Worm (Caenorhabditis elegans) whole organism, midembryonic: ENCODE measurements around the gene str-115.

ENCODE experiments used
- T22C8.4 ChIP-seq: fragments of 200-800 bp; sonication (Bioruptor generic); IDR thresholded peaks from 2 replicates; pipeline ENCODE4 v1.3.6; 2022; ENCODE audit warnings: missing genetic modification characterization, missing compliant biosample characterization
- cog-1 ChIP-seq: sonication (generic microtip); optimal IDR thresholded peaks from 2 replicates; lab custom pipeline; 2016; ENCODE audit warnings: missing genetic modification characterization, missing compliant biosample characterization
- flt-1 ChIP-seq: fragments of 200-800 bp; sonication (Bioruptor generic); IDR thresholded peaks from 2 replicates; pipeline ENCODE4 v1.3.6; 2022; ENCODE audit warnings: missing genetic modification characterization, missing compliant biosample characterization
- klf-2 ChIP-seq: fragments of 200-800 bp; sonication (Bioruptor generic); conservative IDR thresholded peaks from 2 replicates; pipeline ENCODE4 v1.3.6; 2022; ENCODE audit warnings: missing genetic modification reagents, missing genetic modification characterization, missing compliant biosample characterization
- med-1 ChIP-seq: sonication (generic microtip); optimal IDR thresholded peaks from 2 replicates; lab custom pipeline; 2017; ENCODE audit warnings: missing genetic modification characterization, mild to moderate bottlenecking, missing compliant biosample characterization, antibody characterized with exemption, missing genetic modification reagents; ENCODE audit not compliant: insufficient read depth
- ref-1 ChIP-seq: fragments of 200-800 bp; sonication (Bioruptor generic); conservative IDR thresholded peaks from 2 replicates; pipeline ENCODE4 v1.3.6; 2022; ENCODE audit warnings: missing genetic modification reagents, missing genetic modification characterization, missing compliant biosample characterization
- tab-1 ChIP-seq: fragments of 200-800 bp; sonication (Bioruptor generic); IDR thresholded peaks from 2 replicates; pipeline ENCODE4 v1.3.6; 2022; ENCODE audit warnings: missing genetic modification characterization, missing compliant biosample characterization
- ztf-23 ChIP-seq: fragments of 200-800 bp; sonication (Bioruptor generic); IDR thresholded peaks from 2 replicates; pipeline ENCODE4 v1.3.6; 2022; ENCODE audit warnings: missing genetic modification reagents, missing genetic modification characterization, missing compliant biosample characterization
- ztf-29 ChIP-seq: fragments of 200-800 bp; sonication (Bioruptor generic); IDR thresholded peaks from 2 replicates; pipeline ENCODE4 v1.3.6; 2022; ENCODE audit warnings: missing genetic modification reagents, missing genetic modification characterization, missing compliant biosample characterization

Gene str-115

DNA sequence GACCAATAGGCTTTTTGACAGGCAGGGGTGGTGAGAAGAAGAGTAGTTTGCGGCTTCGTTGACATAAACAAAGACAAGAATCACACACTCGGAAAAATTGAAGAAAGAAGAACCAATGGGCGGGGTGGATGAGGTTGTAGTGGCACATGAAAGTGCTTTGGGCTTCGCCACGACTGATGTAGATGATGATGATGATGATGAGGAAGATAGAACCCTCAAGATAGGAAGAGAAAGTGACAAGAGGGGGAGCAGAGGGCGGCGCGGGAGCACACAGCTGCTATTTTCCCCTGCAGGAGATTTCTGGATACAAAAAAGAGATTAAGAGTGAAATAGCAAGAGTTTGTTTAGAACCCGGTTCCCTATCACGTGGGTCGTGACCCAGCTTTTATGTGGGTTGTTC lies 40.0 kb downstream of the str-115 start:
- TF ChIP-seq med-1 (GFP tag; lab: Kevin White, UChicago) (no peak), ztf-29 (GFP tag; lab: Robert Waterston, UW) (no peak), ztf-23 (GFP tag; lab: Robert Waterston, UW) (no peak), tab-1 (no peak), ref-1 (no peak), klf-2 (GFP tag; lab: Robert Waterston, UW) (no peak), cog-1 (no peak), flt-1 (GFP tag; lab: Robert Waterston, UW) (no peak), T22C8.4 (no peak)

DNA sequence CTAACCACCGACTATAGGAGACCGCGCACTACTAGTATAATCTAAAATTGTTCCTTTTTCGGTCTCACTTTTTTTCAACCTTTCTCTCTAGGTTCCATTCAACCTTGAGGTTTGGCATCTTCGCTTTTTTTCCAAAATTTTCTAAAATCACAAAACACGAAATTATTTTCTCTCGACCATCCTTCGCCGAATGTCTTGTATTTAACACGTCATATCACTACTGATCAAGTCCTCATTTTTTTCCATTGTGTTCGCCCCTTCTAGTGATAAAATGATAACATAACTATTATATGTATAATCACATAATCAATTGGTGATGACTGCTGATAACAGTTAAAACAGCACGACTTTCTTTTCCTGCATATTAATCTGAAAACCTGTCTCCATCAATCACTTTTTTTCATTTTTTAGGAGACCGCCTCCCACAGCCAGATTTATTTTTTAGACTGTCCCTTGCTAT lies 42.2 kb downstream of the str-115 start, which contains the start of gene T03F7.7:
T03F7.7 (plus strand) TSS at position 410 of the 460 bp plus-strand sequence.
- no peak for TF ChIP-seq klf-2 (GFP tag; lab: Robert Waterston, UW)
- TF ChIP-seq tab-1 = no peak
- no peak for TF ChIP-seq T22C8.4

DNA sequence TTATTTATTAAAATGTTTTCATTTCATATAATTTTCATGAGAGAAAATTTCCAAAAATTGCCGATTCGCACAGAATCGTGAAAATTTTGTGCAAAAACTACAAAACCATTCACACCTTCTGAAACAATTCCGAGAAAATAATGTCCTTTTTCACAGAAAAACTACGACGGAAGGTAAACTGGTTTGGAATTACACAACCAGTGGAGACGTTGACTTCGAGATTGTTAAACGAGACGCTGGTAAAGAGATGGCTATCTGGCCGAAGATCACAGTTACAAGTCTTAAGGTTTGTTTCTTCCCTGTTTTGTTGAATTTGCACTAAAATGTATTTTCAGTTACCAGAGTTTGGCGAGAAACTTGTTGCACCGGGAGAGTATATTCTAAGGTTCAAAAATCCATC lies 44.0 kb downstream of the str-115 start:
- no peak for TF ChIP-seq flt-1 (GFP tag; lab: Robert Waterston, UW)
- no peak for TF ChIP-seq cog-1
- TF ChIP-seq ztf-23 (GFP tag; lab: Robert Waterston, UW) = no peak

DNA sequence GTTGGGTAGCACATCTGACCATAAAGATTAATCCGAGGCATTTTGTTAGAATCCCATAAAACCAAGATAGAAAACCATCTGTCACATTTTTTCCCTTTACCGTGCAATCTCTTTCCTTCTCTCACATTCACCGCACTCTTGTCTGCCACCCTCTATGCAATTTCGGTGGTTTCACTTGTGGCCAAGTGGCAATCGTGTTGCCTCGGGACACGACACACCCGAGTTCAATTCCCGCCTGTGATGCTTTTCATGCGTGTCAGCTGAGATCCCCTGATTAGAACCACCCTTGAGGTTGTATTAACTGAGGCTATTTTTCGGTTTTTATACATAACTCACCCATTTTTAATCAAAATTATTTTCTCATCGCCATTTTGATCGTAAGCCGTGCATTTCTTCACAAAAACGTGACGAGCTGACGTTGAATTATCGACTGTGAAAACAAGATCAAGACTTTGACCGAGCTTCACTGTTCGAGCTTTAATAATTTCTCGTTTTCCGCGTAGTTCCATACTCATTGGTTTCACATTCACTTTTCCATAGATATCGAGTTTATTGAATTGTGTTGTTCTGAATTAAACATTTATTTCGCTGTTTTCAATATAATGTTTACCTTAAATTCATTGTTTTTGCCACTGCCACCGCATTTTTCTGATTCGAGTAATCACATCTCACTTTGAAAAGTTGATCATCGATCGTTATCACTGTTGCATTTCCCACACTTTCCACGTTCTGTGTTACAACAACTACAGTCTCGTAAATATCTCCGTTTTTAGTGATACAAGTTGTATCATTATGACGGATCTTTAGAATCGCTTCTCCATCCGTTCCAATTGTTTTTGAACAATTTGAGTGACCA lies 45.4 kb downstream of the str-115 start:
- peak; percentile 100 for TF ChIP-seq tab-1
- peak; percentile 96 for TF ChIP-seq med-1 (GFP tag; lab: Kevin White, UChicago)
- peak; percentile 99 for TF ChIP-seq flt-1 (GFP tag; lab: Robert Waterston, UW)
- peak; percentile 99 for TF ChIP-seq ztf-23 (GFP tag; lab: Robert Waterston, UW)
- peak; percentile 100 for TF ChIP-seq ztf-29 (GFP tag; lab: Robert Waterston, UW)
- peak; percentile 98 for TF ChIP-seq cog-1
- peak; percentile 99 for TF ChIP-seq ref-1
- TF ChIP-seq T22C8.4 = peak; percentile 99
- peak; percentile 100 for TF ChIP-seq klf-2 (GFP tag; lab: Robert Waterston, UW)

DNA sequence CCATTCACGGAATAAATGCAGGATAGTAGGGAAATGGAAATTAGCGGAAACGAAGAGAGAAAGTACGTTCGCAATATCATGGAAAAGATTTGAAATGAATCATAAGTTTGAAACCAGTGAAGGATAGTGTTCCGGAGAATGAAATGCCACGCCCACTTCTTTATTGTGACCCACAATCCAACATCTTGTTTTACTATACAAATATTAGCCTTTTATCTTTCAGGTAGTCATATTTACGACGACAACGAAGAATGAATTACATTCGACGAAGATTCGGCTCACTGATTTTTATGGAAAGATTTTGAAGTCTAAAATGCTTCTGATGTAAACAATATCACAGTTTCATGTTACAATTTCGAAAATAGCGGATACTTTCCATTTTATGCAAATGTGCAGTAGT lies 47.9 kb downstream of the str-115 start, which contains the start of gene cutl-18:
cutl-18 (minus strand) TSS at position 101 of the 400 bp plus-strand sequence.
- TF ChIP-seq flt-1 (GFP tag; lab: Robert Waterston, UW) (no peak), klf-2 (GFP tag; lab: Robert Waterston, UW) (no peak), ztf-23 (GFP tag; lab: Robert Waterston, UW) (no peak)
